Fruit fly (Drosophila melanogaster) whole organism, embryonic: ENCODE measurements around the gene CG4456.
A peak's percentile ranks its signal among the peaks of the same experiment; 100 is the strongest.

Experiments
- Blimp-1 ChIP-seq: fragments of 200-800 bp; sonication (Bioruptor generic); optimal IDR thresholded peaks from 3 replicates; lab custom pipeline; 2018; ENCODE audit warnings: missing biosample characterization, missing genetic modification characterization, mild to moderate bottlenecking, moderate library complexity, missing genetic modification reagents
- Bteb2 ChIP-seq: fragments of 200-800 bp; sonication (Bioruptor generic); optimal IDR thresholded peaks from 2 replicates; lab custom pipeline; 2016; ENCODE audit warnings: missing biosample characterization, missing genetic modification characterization
- CG10979 ChIP-seq: fragments of 200-800 bp; sonication (Bioruptor generic); optimal IDR thresholded peaks from 2 replicates; lab custom pipeline; 2018; ENCODE audit warnings: missing biosample characterization, mild to moderate bottlenecking, missing genetic modification characterization, moderate library complexity
- CG12391 ChIP-seq: fragments of 200-800 bp; sonication (Bioruptor generic); optimal IDR thresholded peaks from 3 replicates; lab custom pipeline; 2018; ENCODE audit warnings: missing biosample characterization, mild to moderate bottlenecking, missing genetic modification characterization, moderate library complexity
- CG13775 ChIP-seq: fragments of 200-800 bp; sonication (Bioruptor generic); optimal IDR thresholded peaks from 3 replicates; lab custom pipeline; 2017; ENCODE audit warnings: missing biosample characterization, mild to moderate bottlenecking, missing genetic modification characterization
- CG17361 ChIP-seq: fragments of 200-800 bp; sonication (Bioruptor generic); IDR thresholded peaks from 3 replicates; pipeline ENCODE4 v1.3.6; 2022; ENCODE audit warnings: missing biosample characterization, missing genetic modification characterization
- CG17568 ChIP-seq: fragments of 200-800 bp; sonication (Bioruptor generic); optimal IDR thresholded peaks from 2 replicates; lab custom pipeline; 2018; ENCODE audit warnings: missing biosample characterization, mild to moderate bottlenecking, missing genetic modification characterization, moderate library complexity
- CG18011 ChIP-seq: fragments of 200-800 bp; sonication (Bioruptor generic); optimal IDR thresholded peaks from 2 replicates; lab custom pipeline; 2017; ENCODE audit warnings: missing biosample characterization, missing genetic modification characterization, mild to moderate bottlenecking, moderate library complexity, missing genotype
- CG2712 ChIP-seq: fragments of 200-800 bp; optimal IDR thresholded peaks from 3 replicates; lab custom pipeline; 2019; ENCODE audit warnings: missing biosample characterization, mild to moderate bottlenecking, missing genetic modification characterization, moderate library complexity
- CG31441 ChIP-seq: fragments of 200-800 bp; sonication (Bioruptor generic); IDR thresholded peaks from 2 replicates; pipeline ENCODE4 v1.3.6; 2022; ENCODE audit warnings: missing biosample characterization, missing genetic modification characterization
- CG32532 ChIP-seq: fragments of 200-800 bp; sonication (Bioruptor generic); IDR thresholded peaks from 2 replicates; pipeline ENCODE4 v1.3.6; 2022; ENCODE audit warnings: missing biosample characterization, missing genetic modification characterization
- CG3281 ChIP-seq: fragments of 200-800 bp; sonication (Bioruptor generic); optimal IDR thresholded peaks from 3 replicates; lab custom pipeline; 2017; ENCODE audit warnings: missing biosample characterization, mild to moderate bottlenecking, missing genetic modification characterization
- CG3726 ChIP-seq: fragments of 200-800 bp; sonication (Bioruptor generic); IDR thresholded peaks from 3 replicates; pipeline ENCODE4, ENCODE4 v1.3.6; 2022; ENCODE audit warnings: missing biosample characterization, missing genetic modification characterization
- CG3995 ChIP-seq: fragments of 200-800 bp; sonication (Bioruptor generic); optimal IDR thresholded peaks from 3 replicates; lab custom pipeline; 2016; ENCODE audit warnings: missing biosample characterization, missing genetic modification characterization
- CG4424 ChIP-seq: fragments of 200-800 bp; sonication (Bioruptor generic); optimal IDR thresholded peaks from 3 replicates; lab custom pipeline; 2016; ENCODE audit warnings: missing biosample characterization, missing genetic modification characterization
- CG4730 ChIP-seq: fragments of 200-800 bp; sonication (Bioruptor generic); IDR thresholded peaks from 2 replicates; pipeline ENCODE4 v1.3.6; 2022; ENCODE audit warnings: missing biosample characterization, missing genetic modification characterization
- CG7357 ChIP-seq: fragments of 200-800 bp; sonication (Bioruptor generic); IDR thresholded peaks from 3 replicates; pipeline ENCODE4 v1.3.6; 2022; ENCODE audit warnings: missing biosample characterization, missing genetic modification characterization
- CG7372 ChIP-seq: fragments of 200-800 bp; sonication (Bioruptor generic); IDR thresholded peaks from 2 replicates; pipeline ENCODE4 v1.3.6; 2022; ENCODE audit warnings: missing biosample characterization, missing genetic modification characterization
- CG7556 ChIP-seq: fragments of 200-800 bp; sonication (Bioruptor generic); optimal IDR thresholded peaks from 2 replicates; lab custom pipeline; 2017; ENCODE audit warnings: missing biosample characterization, mild to moderate bottlenecking, missing genetic modification characterization
- CG8089 ChIP-seq: fragments of 200-800 bp; sonication (Bioruptor generic); optimal IDR thresholded peaks from 3 replicates; lab custom pipeline; 2016; ENCODE audit warnings: missing biosample characterization, missing genetic modification characterization
- CG9727 ChIP-seq: fragments of 200-800 bp; sonication (Bioruptor generic); optimal IDR thresholded peaks from 3 replicates; lab custom pipeline; 2017; ENCODE audit warnings: missing biosample characterization, mild to moderate bottlenecking, missing genetic modification characterization
- CG9932 ChIP-seq: fragments of 200-800 bp; sonication (Bioruptor generic); IDR thresholded peaks from 2 replicates; pipeline ENCODE4 v1.3.6; 2022; ENCODE audit warnings: missing biosample characterization, missing genetic modification characterization
- CTCF ChIP-seq: fragments of 200-800 bp; sonication (Bioruptor generic); optimal IDR thresholded peaks from 2 replicates; lab custom pipeline; 2017; ENCODE audit warnings: missing biosample characterization, mild to moderate bottlenecking, missing genetic modification characterization, moderate library complexity
- CoRest ChIP-seq: fragments of 200-800 bp; sonication (Bioruptor generic); optimal IDR thresholded peaks from 3 replicates; lab custom pipeline; 2018; ENCODE audit warnings: missing biosample characterization, mild to moderate bottlenecking, missing genetic modification characterization, moderate library complexity
- Dbx ChIP-seq: fragments of 200-800 bp; sonication (Bioruptor generic); IDR thresholded peaks from 3 replicates; pipeline ENCODE4 v1.3.6; 2022; ENCODE audit warnings: missing biosample characterization, missing genetic modification characterization
- Doc2 ChIP-seq: fragments of 200-800 bp; sonication (Bioruptor generic); IDR thresholded peaks from 2 replicates; pipeline ENCODE4 v1.3.6; 2022; ENCODE audit warnings: missing biosample characterization, missing genetic modification characterization
- Doc3 ChIP-seq: fragments of 200-800 bp; sonication (Bioruptor generic); IDR thresholded peaks from 3 replicates; pipeline ENCODE4 v1.3.6; 2022; ENCODE audit warnings: missing biosample characterization, missing genetic modification characterization; ENCODE audit not compliant: partially characterized antibody
- E2f2 ChIP-seq: fragments of 200-800 bp; sonication (Bioruptor generic); IDR thresholded peaks from 2 replicates; pipeline ENCODE4 v1.3.6; 2022; ENCODE audit warnings: missing biosample characterization, missing genetic modification characterization
- Fer3 ChIP-seq: fragments of 200-800 bp; sonication (Bioruptor generic); optimal IDR thresholded peaks from 2 replicates; lab custom pipeline; 2018; ENCODE audit warnings: missing biosample characterization, mild to moderate bottlenecking, missing genetic modification characterization, moderate library complexity
- Hand ChIP-seq: fragments of 200-800 bp; sonication (Bioruptor generic); optimal IDR thresholded peaks from 2 replicates; lab custom pipeline; 2017; ENCODE audit warnings: mild to moderate bottlenecking, missing biosample characterization, missing genetic modification reagents, missing genetic modification characterization
- Meics ChIP-seq: fragments of 200-800 bp; sonication (Bioruptor generic); optimal IDR thresholded peaks from 2 replicates; lab custom pipeline; 2017; ENCODE audit warnings: missing biosample characterization, mild to moderate bottlenecking, missing genetic modification characterization
- Ravus ChIP-seq: fragments of 200-800 bp; sonication (Bioruptor generic); IDR thresholded peaks from 2 replicates; pipeline ENCODE4 v1.3.6; 2022; ENCODE audit warnings: missing biosample characterization, missing genetic modification characterization
- Rfx ChIP-seq: fragments of 200-800 bp; sonication (Bioruptor generic); IDR thresholded peaks from 2 replicates; pipeline ENCODE4 v1.3.6; 2022; ENCODE audit warnings: missing biosample characterization, missing genetic modification characterization
- Xrp1 ChIP-seq: fragments of 200-800 bp; sonication (Bioruptor generic); IDR thresholded peaks from 2 replicates; pipeline ENCODE4 v1.3.6; 2022; ENCODE audit warnings: missing biosample characterization, missing genetic modification characterization
- dmrt99B ChIP-seq: fragments of 200-800 bp; sonication (Bioruptor generic); optimal IDR thresholded peaks from 2 replicates; lab custom pipeline; 2018; ENCODE audit warnings: missing biosample characterization, mild to moderate bottlenecking, missing genetic modification characterization, moderate library complexity
- ewg ChIP-seq: fragments of 200-800 bp; sonication (Bioruptor generic); optimal IDR thresholded peaks from 3 replicates; lab custom pipeline; 2017; ENCODE audit warnings: mild to moderate bottlenecking, missing biosample characterization, missing genetic modification reagents, missing genetic modification characterization
- fd96Cb ChIP-seq: fragments of 200-800 bp; sonication (Bioruptor generic); optimal IDR thresholded peaks from 2 replicates; lab custom pipeline; 2018; ENCODE audit warnings: missing biosample characterization, mild to moderate bottlenecking, missing genetic modification characterization, moderate library complexity
- gem ChIP-seq: fragments of 200-800 bp; sonication (Bioruptor generic); optimal IDR thresholded peaks from 2 replicates; lab custom pipeline; 2019; ENCODE audit warnings: missing biosample characterization, mild to moderate bottlenecking, missing genetic modification characterization, moderate library complexity
- grau ChIP-seq: fragments of 200-800 bp; optimal IDR thresholded peaks from 3 replicates; lab custom pipeline; 2019; ENCODE audit warnings: missing biosample characterization, mild to moderate bottlenecking, missing genetic modification characterization, moderate library complexity
- gsb-n ChIP-seq: fragments of 200-800 bp; sonication (Bioruptor generic); optimal IDR thresholded peaks from 3 replicates; lab custom pipeline; 2018; ENCODE audit warnings: missing biosample characterization, mild to moderate bottlenecking, missing genetic modification characterization
- lmd ChIP-seq: fragments of 200-800 bp; sonication (Bioruptor generic); IDR thresholded peaks from 2 replicates; pipeline ENCODE4 v1.3.6; 2022; ENCODE audit warnings: missing biosample characterization, missing genetic modification characterization
- nmo ChIP-seq: fragments of 200-800 bp; sonication (Bioruptor generic); optimal IDR thresholded peaks from 2 replicates; lab custom pipeline; 2018; ENCODE audit warnings: missing biosample characterization, mild to moderate bottlenecking, missing genetic modification characterization, moderate library complexity
- odd ChIP-seq: fragments of 200-800 bp; sonication (Bioruptor generic); optimal IDR thresholded peaks from 2 replicates; lab custom pipeline; 2017; ENCODE audit warnings: missing biosample characterization, mild to moderate bottlenecking, missing genetic modification characterization
- pan ChIP-seq, 4 experiments: fragments of >200 bp in 3 of 4; fragments of 200-800 bp in 1 of 4; sonication (Bioruptor generic) in 1 of 4; optimal IDR thresholded peaks in 3 of 4; IDR thresholded peaks in 1 of 4; 2 replicates each; pipeline versions ENCODE4 v1.3.6 to Lab custom; 2017 to 2022; ENCODE audit warnings: missing biosample characterization in 2 of 4, missing genetic modification characterization in 2 of 4, mixed read lengths in 1 of 4
- pfk ChIP-seq: fragments of 200-800 bp; sonication (Bioruptor generic); optimal IDR thresholded peaks from 2 replicates; lab custom pipeline; 2018; ENCODE audit warnings: missing biosample characterization, mild to moderate bottlenecking, missing genetic modification characterization, moderate library complexity
- sens ChIP-seq: fragments of 200-800 bp; sonication (Bioruptor generic); peaks from one replicate; lab custom pipeline; 2016; ENCODE audit warnings: missing biosample characterization, missing genetic modification characterization
- tap ChIP-seq: fragments of 200-800 bp; optimal IDR thresholded peaks from 3 replicates; lab custom pipeline; 2019; ENCODE audit warnings: missing biosample characterization, mild to moderate bottlenecking, missing genetic modification characterization, moderate library complexity
- twi ChIP-seq: fragments of 200-800 bp; optimal IDR thresholded peaks from 2 replicates; lab custom pipeline; 2019; ENCODE audit warnings: missing biosample characterization, mild to moderate bottlenecking, missing genetic modification characterization, moderate library complexity
- unpg ChIP-seq: fragments of 200-800 bp; sonication (Bioruptor generic); optimal IDR thresholded peaks from 3 replicates; lab custom pipeline; 2018; ENCODE audit warnings: missing biosample characterization, mild to moderate bottlenecking, missing genetic modification characterization, moderate library complexity
- usp ChIP-seq: fragments of >200 bp; optimal IDR thresholded peaks from 2 replicates; lab custom pipeline; 2017; ENCODE audit warnings: missing biosample characterization, missing genetic modification characterization

CG4456 gene

DNA sequence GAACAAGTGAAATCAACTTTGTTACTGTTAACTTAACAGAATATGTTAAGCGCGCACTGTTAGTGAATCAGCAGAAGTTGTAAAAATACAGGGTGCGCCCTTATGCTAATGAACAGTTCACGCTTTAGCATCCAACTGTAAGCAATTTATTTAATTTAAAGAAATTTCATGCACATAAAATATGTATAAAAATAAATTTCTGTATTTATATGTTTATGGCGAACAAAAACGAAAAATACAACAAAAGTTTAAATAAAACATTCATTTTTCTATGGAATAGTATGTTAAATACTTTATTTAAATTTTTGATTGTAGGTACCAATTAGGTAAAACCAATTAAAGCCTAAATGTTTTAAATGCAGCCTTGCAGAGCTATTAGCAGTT, 52.0 kb downstream of the CG4456 start (continued):
- TF ChIP-seq CG3281 (GFP tag; lab: Kevin White, UChicago): peak; percentile 39
- TF ChIP-seq grau (tag; lab: Kevin White, UChicago): peak; percentile 63
- TF ChIP-seq Ravus (GFP tag; lab: Robert Waterston, UW): no peak
- TF ChIP-seq CG17568: peak; percentile 42
- TF ChIP-seq sens (GFP tag; lab: Kevin White, UChicago): peak; percentile 74
- peak; percentile 23 for TF ChIP-seq dmrt99B (tag; lab: Kevin White, UChicago)
- TF ChIP-seq CG31441: peak; percentile 54
- no peak for TF ChIP-seq CG3726 (GFP tag; lab: Robert Waterston, UW)
- TF ChIP-seq unpg (GFP tag; lab: Kevin White, UChicago): peak; percentile 65
- peak; percentile 61 for TF ChIP-seq tap (tag; lab: Kevin White, UChicago)
- peak; percentile 65 for TF ChIP-seq gem (tag; lab: Kevin White, UChicago)
- peak; percentile 23; the same call in 1 of the 2 replicates for TF ChIP-seq E2f2 (GFP tag; lab: Robert Waterston, UW)
- TF ChIP-seq pfk (GFP tag; lab: Kevin White, UChicago): no peak
- TF ChIP-seq CG7357: no peak
- no peak for TF ChIP-seq lmd (GFP tag; lab: Robert Waterston, UW)
- TF ChIP-seq Rfx: peak; percentile 50; the same call in 1 of the 2 replicates
- TF ChIP-seq usp (GFP tag; lab: Kevin White, UChicago): no peak
- TF ChIP-seq CG18011 (GFP tag; lab: Kevin White, UChicago): peak; percentile 15
- peak; percentile 57 for TF ChIP-seq Fer3 (tag; lab: Kevin White, UChicago)
- peak; percentile 56 for TF ChIP-seq CG12391
- no peak for TF ChIP-seq ewg (GFP tag; lab: Kevin White, UChicago)
- TF ChIP-seq Bteb2: no peak
- no peak for TF ChIP-seq twi (tag; lab: Kevin White, UChicago)
- TF ChIP-seq CG10979 (tag; lab: Kevin White, UChicago): peak; percentile 21
- TF ChIP-seq CG4730: no peak
- TF ChIP-seq CG13775 (GFP tag; lab: Kevin White, UChicago): peak; percentile 20
- peak; percentile 26 for TF ChIP-seq Hand (GFP tag; lab: Kevin White, UChicago)
- TF ChIP-seq CG3995: peak; percentile 27
- 0 out of 2 replicates have a peak, but pooled peaks have one; percentile 12 for TF ChIP-seq CG7372
- peak; percentile 27 for TF ChIP-seq CG7556 (GFP tag; lab: Kevin White, UChicago)
- TF ChIP-seq fd96Cb (tag; lab: Kevin White, UChicago): no peak
- TF ChIP-seq Dbx (GFP tag; lab: Robert Waterston, UW): peak; percentile 24; the same call in 1 of the 3 replicates
- 0 out of 2 replicates have a peak, but pooled peaks have one; percentile 19 for TF ChIP-seq CG9932 (GFP tag; lab: Robert Waterston, UW)
- TF ChIP-seq CG9727 (GFP tag; lab: Kevin White, UChicago): peak; percentile 48
- peak; percentile 17 for TF ChIP-seq CG4424 (GFP tag; lab: Kevin White, UChicago)
- 0 out of 2 replicates have a peak, but pooled peaks have one; percentile 21 for TF ChIP-seq Xrp1 (GFP tag; lab: Robert Waterston, UW)
- TF ChIP-seq CG17361: peak; percentile 47; the same call in 2 of the 3 replicates
- TF ChIP-seq pan (optimal IDR thresholded peaks at IDR 0.05; lab: Kevin White, UChicago): no peak
- TF ChIP-seq pan (GFP tag; optimal IDR thresholded peaks at IDR 0.05 in 1 of 2, IDR thresholded peaks at IDR 0.05 in 1 of 2): peak in 1 of 2 experiments; percentile 53
- TF ChIP-seq nmo: peak; percentile 1
- TF ChIP-seq Blimp-1 (GFP tag; lab: Kevin White, UChicago): peak; percentile 52
- TF ChIP-seq CG32532 (GFP tag; lab: Robert Waterston, UW): peak; percentile 66; the same call in 1 of the 2 replicates
- TF ChIP-seq CG8089 (GFP tag; lab: Kevin White, UChicago): no peak
- TF ChIP-seq gsb-n (tag; lab: Kevin White, UChicago): peak; percentile 45
- TF ChIP-seq CG2712 (tag; lab: Kevin White, UChicago): peak; percentile 57
- TF ChIP-seq Doc2 (GFP tag; lab: Robert Waterston, UW): no peak
- no peak for TF ChIP-seq CTCF
- TF ChIP-seq CoRest (tag; lab: Kevin White, UChicago): peak; percentile 32
- TF ChIP-seq Doc3 (GFP tag; lab: Robert Waterston, UW): no peak
- peak; percentile 42 for TF ChIP-seq odd (GFP tag; lab: Kevin White, UChicago)
- peak; percentile 59 for TF ChIP-seq Meics (GFP tag; lab: Kevin White, UChicago)
